Fruit fly (Drosophila melanogaster) whole organism, embryonic: ENCODE results near the gene CG7497.

Experiments
- Antp ChIP-seq: fragments of 200-800 bp; sonication (Bioruptor generic); optimal IDR thresholded peaks from 3 replicates; lab custom pipeline; 2016; ENCODE audit warnings: missing biosample characterization, missing genetic modification characterization
- Awh ChIP-seq: fragments of 200-800 bp; sonication (Bioruptor generic); IDR thresholded peaks from 2 replicates; pipeline ENCODE4, ENCODE4 v1.3.6; 2022; ENCODE audit warnings: missing biosample characterization, missing genetic modification characterization
- CG11093 ChIP-seq: fragments of 200-800 bp; sonication (Bioruptor generic); IDR thresholded peaks from 3 replicates; pipeline ENCODE4 v1.3.6; 2022; ENCODE audit warnings: missing biosample characterization, missing genetic modification characterization
- CG12391 ChIP-seq: fragments of 200-800 bp; sonication (Bioruptor generic); optimal IDR thresholded peaks from 3 replicates; lab custom pipeline; 2018; ENCODE audit warnings: missing biosample characterization, mild to moderate bottlenecking, missing genetic modification characterization, moderate library complexity
- CG1529 ChIP-seq: fragments of 200-800 bp; sonication (Bioruptor generic); optimal IDR thresholded peaks from 3 replicates; lab custom pipeline; 2018; ENCODE audit warnings: missing biosample characterization, missing genetic modification characterization
- CG1603 ChIP-seq: fragments of 200-800 bp; sonication (Bioruptor generic); optimal IDR thresholded peaks from 2 replicates; lab custom pipeline; 2019; ENCODE audit warnings: missing biosample characterization, mild to moderate bottlenecking, missing genetic modification characterization, moderate library complexity
- CG17328 ChIP-seq: fragments of 200-800 bp; sonication (Bioruptor generic); IDR thresholded peaks from 2 replicates; pipeline ENCODE4 v1.3.6; 2022; ENCODE audit warnings: missing biosample characterization, missing genetic modification characterization
- CG1832 ChIP-seq: fragments of 200-800 bp; sonication (Bioruptor generic); optimal IDR thresholded peaks from 2 replicates; lab custom pipeline; 2017; ENCODE audit warnings: missing biosample characterization, mild to moderate bottlenecking, missing genetic modification characterization, inconsistent platforms
- CG18619 ChIP-seq: fragments of 200-800 bp; sonication (Bioruptor generic); optimal IDR thresholded peaks from 3 replicates; lab custom pipeline; 2017; ENCODE audit warnings: missing biosample characterization, mild to moderate bottlenecking, missing genetic modification characterization
- CG2678 ChIP-seq: fragments of 200-800 bp; sonication (Bioruptor generic); optimal IDR thresholded peaks from 3 replicates; lab custom pipeline; 2019; ENCODE audit warnings: missing biosample characterization, mild to moderate bottlenecking, missing genetic modification characterization, moderate library complexity
- CG30431 ChIP-seq: fragments of 200-800 bp; sonication (Bioruptor generic); optimal IDR thresholded peaks from 2 replicates; lab custom pipeline; 2017; ENCODE audit warnings: missing biosample characterization, missing genetic modification characterization
- CG33557 ChIP-seq: fragments of 200-800 bp; sonication (Bioruptor generic); optimal IDR thresholded peaks from 2 replicates; lab custom pipeline; 2019; ENCODE audit warnings: missing biosample characterization, mild to moderate bottlenecking, missing genetic modification characterization, moderate library complexity
- CG3407 ChIP-seq: fragments of 200-800 bp; sonication (Bioruptor generic); optimal IDR thresholded peaks from 2 replicates; lab custom pipeline; 2018; ENCODE audit warnings: missing biosample characterization, mild to moderate bottlenecking, missing genetic modification characterization
- CG4328 ChIP-seq: fragments of 200-800 bp; sonication (Bioruptor generic); optimal IDR thresholded peaks from 3 replicates; lab custom pipeline; 2017; ENCODE audit warnings: missing biosample characterization, missing genetic modification reagents, missing genetic modification characterization
- CG4360 ChIP-seq: fragments of 200-800 bp; sonication (Bioruptor generic); IDR thresholded peaks from 2 replicates; pipeline ENCODE4 v1.3.6; 2022; ENCODE audit warnings: missing biosample characterization, missing genetic modification characterization
- CG4820 ChIP-seq: fragments of 200-800 bp; sonication (Bioruptor generic); optimal IDR thresholded peaks from 3 replicates; lab custom pipeline; 2016; ENCODE audit warnings: missing biosample characterization, missing genetic modification characterization
- CG6254 ChIP-seq: fragments of 200-800 bp; sonication (Bioruptor generic); optimal IDR thresholded peaks from 3 replicates; lab custom pipeline; 2017; ENCODE audit warnings: mild to moderate bottlenecking, missing biosample characterization, missing genetic modification reagents, missing genetic modification characterization
- CG6813 ChIP-seq: fragments of 200-800 bp; sonication (Bioruptor generic); optimal IDR thresholded peaks from 2 replicates; lab custom pipeline; 2017; ENCODE audit warnings: missing biosample characterization, missing genetic modification characterization, mild to moderate bottlenecking, moderate library complexity, missing genetic modification reagents
- CG7556 ChIP-seq: fragments of 200-800 bp; sonication (Bioruptor generic); optimal IDR thresholded peaks from 2 replicates; lab custom pipeline; 2017; ENCODE audit warnings: missing biosample characterization, mild to moderate bottlenecking, missing genetic modification characterization
- Dek ChIP-seq: fragments of 200-800 bp; sonication (Bioruptor generic); optimal IDR thresholded peaks from 3 replicates; lab custom pipeline; 2019; ENCODE audit warnings: missing biosample characterization, mild to moderate bottlenecking, missing genetic modification characterization, moderate library complexity
- Doc2 ChIP-seq: fragments of 200-800 bp; sonication (Bioruptor generic); IDR thresholded peaks from 2 replicates; pipeline ENCODE4 v1.3.6; 2022; ENCODE audit warnings: missing biosample characterization, missing genetic modification characterization
- Ets65A ChIP-seq: fragments of 200-800 bp; sonication (Bioruptor generic); peaks from one replicate; lab custom pipeline; 2016; ENCODE audit warnings: missing biosample characterization, missing genetic modification characterization
- HLH3B ChIP-seq: fragments of 200-800 bp; sonication (Bioruptor generic); IDR thresholded peaks from 2 replicates; pipeline ENCODE4 v1.3.6; 2022; ENCODE audit warnings: missing biosample characterization, missing genetic modification characterization
- Hr51 ChIP-seq, 2 experiments: fragments of 200-800 bp; sonication (Bioruptor generic); optimal IDR thresholded peaks; 2 replicates in 1 of 2; 3 replicates in 1 of 2; lab custom pipeline; 2016 to 2018; ENCODE audit warnings: missing biosample characterization in 2 of 2, missing genetic modification characterization in 2 of 2, mild to moderate bottlenecking in 1 of 2, moderate library complexity in 1 of 2
- Lhr ChIP-seq: fragments of 200-800 bp; sonication (Bioruptor generic); optimal IDR thresholded peaks from 3 replicates; lab custom pipeline; 2017; ENCODE audit warnings: mild to moderate bottlenecking, missing biosample characterization, missing genetic modification reagents, missing genetic modification characterization
- NC2α ChIP-seq: fragments of 200-800 bp; sonication (Bioruptor generic); optimal IDR thresholded peaks from 2 replicates; lab custom pipeline; 2016; ENCODE audit warnings: missing biosample characterization, missing genetic modification characterization
- Sry-δ ChIP-seq: fragments of 200-800 bp; sonication (Bioruptor generic); optimal IDR thresholded peaks from 2 replicates; lab custom pipeline; 2016; ENCODE audit warnings: missing biosample characterization, missing genetic modification characterization
- abd-A ChIP-seq: fragments of 200-800 bp; sonication (Bioruptor generic); optimal IDR thresholded peaks from 3 replicates; lab custom pipeline; 2019; ENCODE audit warnings: missing biosample characterization, mild to moderate bottlenecking, missing genetic modification characterization, moderate library complexity
- ac ChIP-seq: fragments of 200-800 bp; sonication (Bioruptor generic); optimal IDR thresholded peaks from 3 replicates; lab custom pipeline; 2017; ENCODE audit warnings: missing biosample characterization, mild to moderate bottlenecking, missing genetic modification characterization
- amos ChIP-seq: fragments of 200-800 bp; sonication (Bioruptor generic); IDR thresholded peaks from 2 replicates; pipeline ENCODE4 v1.3.6; 2022; ENCODE audit warnings: missing biosample characterization, missing genetic modification characterization; ENCODE audit not compliant: partially characterized antibody
- bab2 ChIP-seq: fragments of 200-800 bp; sonication (Bioruptor generic); optimal IDR thresholded peaks from 2 replicates; lab custom pipeline; 2016; ENCODE audit warnings: missing biosample characterization, missing genetic modification characterization
- bbx ChIP-seq: fragments of 200-800 bp; sonication (Bioruptor generic); IDR thresholded peaks from 2 replicates; pipeline ENCODE4 v1.3.6; 2022; ENCODE audit warnings: missing biosample characterization, missing genetic modification characterization; ENCODE audit not compliant: partially characterized antibody
- bsh ChIP-seq, 2 experiments: fragments of 200-800 bp; sonication (Bioruptor generic); optimal IDR thresholded peaks; 2 replicates each; lab custom pipeline; 2017 to 2018; ENCODE audit warnings: mild to moderate bottlenecking in 2 of 2, missing biosample characterization in 2 of 2, missing genetic modification characterization in 2 of 2, moderate library complexity in 1 of 2
- chn ChIP-seq: fragments of 200-800 bp; sonication (Bioruptor generic); optimal IDR thresholded peaks from 2 replicates; lab custom pipeline; 2016; ENCODE audit warnings: missing biosample characterization, missing genetic modification characterization
- cwo ChIP-seq: fragments of 200-800 bp; sonication (Bioruptor generic); optimal IDR thresholded peaks from 3 replicates; lab custom pipeline; 2017; ENCODE audit warnings: missing biosample characterization, missing genetic modification characterization, mild to moderate bottlenecking, moderate library complexity, missing genetic modification reagents
- dysf ChIP-seq: fragments of 200-800 bp; sonication (Bioruptor generic); IDR thresholded peaks from 3 replicates; pipeline ENCODE4 v1.3.6; 2022; ENCODE audit warnings: missing biosample characterization, missing genetic modification characterization
- fd96Cb ChIP-seq: fragments of 200-800 bp; sonication (Bioruptor generic); optimal IDR thresholded peaks from 2 replicates; lab custom pipeline; 2018; ENCODE audit warnings: missing biosample characterization, mild to moderate bottlenecking, missing genetic modification characterization, moderate library complexity
- her ChIP-seq: fragments of 200-800 bp; sonication (Bioruptor generic); optimal IDR thresholded peaks from 2 replicates; lab custom pipeline; 2016; ENCODE audit warnings: missing biosample characterization, missing genetic modification characterization
- ind ChIP-seq: fragments of 200-800 bp; sonication (Bioruptor generic); optimal IDR thresholded peaks from 3 replicates; lab custom pipeline; 2016; ENCODE audit warnings: missing biosample characterization, missing genetic modification characterization
- kay ChIP-seq: fragments of 200-800 bp; sonication (Bioruptor generic); optimal IDR thresholded peaks from 2 replicates; lab custom pipeline; 2016; ENCODE audit warnings: missing biosample characterization, missing genetic modification characterization
- nom ChIP-seq: fragments of 200-800 bp; sonication (Bioruptor generic); optimal IDR thresholded peaks from 2 replicates; lab custom pipeline; 2017; ENCODE audit warnings: missing biosample characterization, missing genetic modification characterization, mild to moderate bottlenecking, moderate library complexity, missing genetic modification reagents
- odd ChIP-seq: fragments of 200-800 bp; sonication (Bioruptor generic); optimal IDR thresholded peaks from 2 replicates; lab custom pipeline; 2017; ENCODE audit warnings: missing biosample characterization, mild to moderate bottlenecking, missing genetic modification characterization
- org-1 ChIP-seq: fragments of 200-800 bp; sonication (Bioruptor generic); optimal IDR thresholded peaks from 2 replicates; lab custom pipeline; 2017; ENCODE audit warnings: missing biosample characterization, missing genetic modification characterization
- sc ChIP-seq, 3 experiments: fragments of >200 bp in 2 of 3; fragments of 200-800 bp in 1 of 3; sonication (Bioruptor generic) in 1 of 3; optimal IDR thresholded peaks; 2 replicates in 2 of 3; 3 replicates in 1 of 3; lab custom pipeline; 2017; ENCODE audit warnings: mild to moderate bottlenecking in 1 of 3, missing biosample characterization in 1 of 3, missing genetic modification characterization in 1 of 3, missing genetic modification reagents in 1 of 3
- sd ChIP-seq: fragments of 200-800 bp; sonication (Bioruptor generic); optimal IDR thresholded peaks from 3 replicates; lab custom pipeline; 2018; ENCODE audit warnings: missing biosample characterization, mild to moderate bottlenecking, missing genetic modification characterization, moderate library complexity
- tio ChIP-seq: fragments of 200-800 bp; sonication (Bioruptor generic); optimal IDR thresholded peaks from 2 replicates; lab custom pipeline; 2017; ENCODE audit warnings: missing biosample characterization, missing genetic modification characterization, inconsistent platforms
- tup ChIP-seq: fragments of 200-800 bp; sonication (Bioruptor generic); optimal IDR thresholded peaks from 2 replicates; lab custom pipeline; 2016; ENCODE audit warnings: missing biosample characterization, mild to moderate bottlenecking, missing genetic modification characterization, moderate library complexity
- unpg ChIP-seq: fragments of 200-800 bp; sonication (Bioruptor generic); optimal IDR thresholded peaks from 3 replicates; lab custom pipeline; 2018; ENCODE audit warnings: missing biosample characterization, mild to moderate bottlenecking, missing genetic modification characterization, moderate library complexity
- yki ChIP-seq: fragments of >200 bp; optimal IDR thresholded peaks from 3 replicates; lab custom pipeline; 2018

The CG7497 gene

DNA sequence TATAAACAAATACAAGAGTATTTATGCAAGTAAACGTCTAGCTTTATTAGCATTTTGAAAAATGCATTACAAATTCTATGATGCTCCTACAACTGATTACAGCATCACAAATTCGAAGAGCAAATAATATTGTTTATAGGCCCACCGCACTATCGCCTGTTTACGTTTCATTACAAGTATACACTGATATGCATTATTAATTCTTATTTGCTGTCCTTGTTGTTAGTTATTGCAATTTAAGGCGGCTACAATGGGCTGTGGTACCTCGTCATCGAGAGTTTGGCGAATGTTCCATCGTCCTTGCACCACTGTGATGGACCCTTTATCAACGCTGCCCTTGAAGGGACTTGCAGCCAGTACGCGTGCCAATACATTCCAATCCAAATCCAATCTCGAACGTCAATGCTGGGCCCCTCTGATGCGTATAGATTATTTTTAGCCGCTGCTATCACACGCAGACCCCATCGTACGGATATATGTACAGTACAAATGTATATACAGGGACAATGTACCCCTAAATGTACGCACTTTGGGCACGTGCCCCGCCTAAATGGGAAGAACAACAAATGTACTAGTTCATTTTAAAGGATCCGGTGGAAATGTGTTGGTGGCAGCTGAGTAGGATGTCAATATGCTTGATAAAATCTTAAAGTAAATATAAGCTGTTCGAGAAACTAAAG, 23.6 kb downstream of the CG7497 start (continued):
- TF ChIP-seq sc (optimal IDR thresholded peaks at IDR 0.05; lab: Kevin White, UChicago) (no peak), sc (GFP tag; optimal IDR thresholded peaks at IDR 0.05; lab: Kevin White, UChicago) (peak; percentile 28), Dek (tag; lab: Kevin White, UChicago) (no peak), kay (GFP tag; lab: Kevin White, UChicago) (no peak), nom (GFP tag; lab: Kevin White, UChicago) (no peak), CG17328 (peak; percentile 26; the same call in 1 of the 2 replicates), ind (GFP tag; lab: Kevin White, UChicago) (no peak), CG6813 (GFP tag; lab: Kevin White, UChicago) (peak; percentile 45), Doc2 (GFP tag; lab: Robert Waterston, UW) (no peak), dysf (GFP tag; lab: Robert Waterston, UW) (no peak), Hr51 (GFP tag; optimal IDR thresholded peaks at IDR 0.05; lab: Kevin White, UChicago) (no peak), CG6254 (GFP tag; lab: Kevin White, UChicago) (no peak), CG3407 (GFP tag; lab: Kevin White, UChicago) (peak; percentile 24), bbx (GFP tag; lab: Robert Waterston, UW) (no peak), CG1529 (GFP tag; lab: Kevin White, UChicago) (peak; percentile 20), CG12391 (no peak), Lhr (GFP tag; lab: Kevin White, UChicago) (peak; percentile 8), chn (GFP tag; lab: Kevin White, UChicago) (no peak), Ets65A (GFP tag; lab: Kevin White, UChicago) (peak; percentile 47), CG33557 (peak; percentile 29), tio (GFP tag; lab: Kevin White, UChicago) (no peak), ac (GFP tag; lab: Kevin White, UChicago) (peak; percentile 17), odd (no peak), NC2α (GFP tag; lab: Kevin White, UChicago) (no peak), her (GFP tag; lab: Kevin White, UChicago) (no peak), CG1603 (peak; percentile 38), CG30431 (GFP tag; lab: Kevin White, UChicago) (no peak), CG1832 (GFP tag; lab: Kevin White, UChicago) (no peak), Antp (no peak), cwo (no peak), CG7556 (GFP tag; lab: Kevin White, UChicago) (no peak), org-1 (peak; percentile 19), Sry-δ (GFP tag; lab: Kevin White, UChicago) (no peak), yki (lab: Kevin White, UChicago) (no peak), CG4820 (GFP tag; lab: Kevin White, UChicago) (no peak), fd96Cb (tag; lab: Kevin White, UChicago) (no peak), abd-A (tag; lab: Kevin White, UChicago) (no peak), unpg (GFP tag; lab: Kevin White, UChicago) (no peak), tup (GFP tag; lab: Kevin White, UChicago) (no peak), Awh (GFP tag; lab: Robert Waterston, UW) (no peak), CG2678 (tag; lab: Kevin White, UChicago) (peak; percentile 18), CG18619 (no peak), amos (GFP tag; lab: Robert Waterston, UW) (no peak), CG4360 (GFP tag; lab: Robert Waterston, UW) (no peak), CG11093 (GFP tag; lab: Robert Waterston, UW) (no peak), bsh (GFP tag; optimal IDR thresholded peaks at IDR 0.05; lab: Kevin White, UChicago) (peak in 1 of 2 experiments; percentile 46), HLH3B (GFP tag; lab: Robert Waterston, UW) (no peak), sd (peak; percentile 1), CG4328 (GFP tag; lab: Kevin White, UChicago) (no peak), bab2 (GFP tag; lab: Kevin White, UChicago) (peak; percentile 36)
